Fruit fly (Drosophila melanogaster): Measurements from ENCODE around the gene ND-42.

Gene ND-42

DNA sequence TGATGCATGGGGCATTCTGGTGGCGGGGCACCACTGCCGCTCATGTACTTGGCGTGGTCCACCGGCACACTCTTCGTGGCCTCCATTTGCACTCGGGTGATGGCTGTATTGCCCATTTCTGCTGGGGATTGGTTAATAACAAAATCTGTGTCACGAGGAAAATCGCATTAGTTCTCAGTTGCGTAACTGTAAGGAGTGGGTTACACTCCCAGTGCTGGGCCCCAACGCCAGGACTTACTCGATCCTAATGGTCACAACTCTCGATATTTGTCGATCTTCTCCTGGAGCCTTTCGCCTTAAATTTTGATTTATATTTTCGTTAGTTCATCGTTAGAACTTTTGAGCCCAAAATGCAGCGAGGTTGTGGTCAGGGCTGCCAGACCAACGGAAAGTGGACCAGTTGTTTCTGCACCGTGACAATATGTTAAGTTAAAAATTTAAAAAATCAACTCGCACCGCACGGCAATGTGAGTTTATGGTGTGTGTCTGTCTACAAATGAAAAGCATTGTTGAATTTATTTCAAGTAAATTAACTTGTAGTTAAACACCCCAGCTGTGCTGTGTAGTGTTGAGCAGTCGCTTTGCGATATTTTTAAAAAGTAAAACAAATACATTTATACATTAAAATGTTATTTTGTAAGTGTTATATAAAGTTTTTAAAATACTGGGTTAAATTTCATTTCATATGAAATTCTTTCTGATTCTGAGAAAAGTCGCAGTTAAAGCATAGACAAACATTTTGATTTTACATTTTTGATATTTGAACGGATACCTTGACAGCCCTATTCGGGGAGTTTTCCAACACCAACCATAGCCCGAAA is at the start of gene ND-42, which contains the start of gene Cchl:
Gene ND-42 (plus strand): TSS at position 788 of the 821 bp plus-strand sequence.
Gene Cchl (minus strand): TSS at position 559 of the 821 bp plus-strand sequence.
- TF ChIP-seq CTCF (optimal IDR thresholded peaks at IDR 0.05) (no peak), CG8478 (optimal IDR thresholded peaks at IDR 0.05) (no peak)

DNA sequence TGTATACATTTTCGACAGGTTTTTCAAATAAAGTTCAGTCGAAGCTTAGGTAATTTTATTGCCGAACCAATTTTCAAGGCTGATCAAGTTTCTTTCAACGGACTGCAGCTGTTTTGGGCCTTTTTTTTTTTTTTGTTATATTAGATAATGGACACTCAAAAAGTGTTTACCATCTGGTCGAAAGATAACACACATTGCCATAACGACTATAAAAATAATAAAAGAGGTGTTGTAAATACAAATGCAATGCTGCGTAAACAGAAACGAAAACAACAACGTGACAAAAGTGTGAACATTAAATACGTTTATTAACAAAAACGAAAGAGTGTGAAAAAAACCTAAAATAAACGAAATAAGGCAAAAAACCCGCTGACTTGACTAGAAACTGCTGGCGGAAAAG is 49.7 kb upstream of the ND-42 start:
- TF ChIP-seq CTCF (optimal IDR thresholded peaks at IDR 0.05): no peak
- TF ChIP-seq CG8478 (optimal IDR thresholded peaks at IDR 0.05): no peak

DNA sequence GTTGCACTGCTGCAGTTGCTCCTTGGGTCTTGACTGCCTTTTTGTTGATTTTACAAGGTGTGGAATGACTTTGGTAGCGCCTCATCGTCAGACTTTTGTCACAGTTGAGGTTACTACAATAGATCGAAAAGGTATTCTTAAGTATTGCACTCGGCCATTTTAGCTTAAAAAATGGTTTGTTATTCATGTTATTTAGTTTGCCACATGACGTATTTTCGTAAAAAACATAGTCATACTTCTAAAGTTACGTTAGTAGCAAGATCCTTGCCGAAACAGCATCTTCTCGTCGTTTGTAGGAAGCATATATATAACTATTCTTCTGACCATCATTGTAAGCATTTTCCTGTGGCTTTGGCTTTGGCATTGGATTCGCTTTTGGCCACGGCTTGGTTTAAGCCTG is 48.1 kb upstream of the ND-42 start:
- TF ChIP-seq CTCF (optimal IDR thresholded peaks at IDR 0.05) (no peak), CG8478 (optimal IDR thresholded peaks at IDR 0.05) (no peak)

DNA sequence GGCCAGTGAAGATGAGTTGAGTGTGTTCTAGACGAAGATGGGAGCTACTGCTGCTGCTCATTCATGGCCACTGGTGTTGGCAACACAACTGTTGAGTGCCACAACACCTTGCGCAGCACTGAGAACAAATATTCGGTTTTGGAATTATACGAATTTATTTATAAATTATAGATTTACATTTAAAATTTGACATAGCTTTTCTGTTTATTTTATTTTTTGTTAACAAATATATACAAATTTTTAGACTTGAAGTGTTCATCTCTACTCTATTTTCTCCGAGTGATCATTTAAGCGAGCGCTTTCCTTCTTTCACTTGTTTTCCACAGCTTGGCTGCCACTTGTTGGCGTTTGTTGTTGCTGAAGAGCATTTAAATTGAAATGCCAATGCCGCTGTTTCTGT is 40.0 kb upstream of the ND-42 start:
- TF ChIP-seq CTCF (optimal IDR thresholded peaks at IDR 0.05) (no peak), CG8478 (optimal IDR thresholded peaks at IDR 0.05) (no peak)

DNA sequence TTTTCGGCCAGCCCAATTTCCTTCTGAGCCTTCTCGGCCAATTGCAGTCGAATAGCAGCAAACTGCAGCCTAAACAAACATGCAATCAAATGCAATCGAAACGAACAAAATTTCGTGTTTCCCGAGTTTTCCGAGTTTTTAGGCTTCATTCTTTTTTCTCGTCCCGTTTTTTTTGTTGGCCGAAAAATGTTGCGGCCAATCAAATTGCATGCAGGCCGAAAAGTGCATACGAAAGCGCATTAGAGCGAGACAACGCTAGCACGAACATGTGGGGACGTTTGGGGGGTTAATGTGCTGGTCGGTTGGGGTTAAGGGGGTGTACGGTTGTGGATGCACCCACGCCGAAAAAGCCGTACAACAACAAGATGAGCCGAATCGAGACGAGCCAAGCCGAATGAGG is 37.7 kb upstream of the ND-42 start:
- TF ChIP-seq CTCF (optimal IDR thresholded peaks at IDR 0.05) (no peak), CG8478 (optimal IDR thresholded peaks at IDR 0.05) (no peak)

DNA sequence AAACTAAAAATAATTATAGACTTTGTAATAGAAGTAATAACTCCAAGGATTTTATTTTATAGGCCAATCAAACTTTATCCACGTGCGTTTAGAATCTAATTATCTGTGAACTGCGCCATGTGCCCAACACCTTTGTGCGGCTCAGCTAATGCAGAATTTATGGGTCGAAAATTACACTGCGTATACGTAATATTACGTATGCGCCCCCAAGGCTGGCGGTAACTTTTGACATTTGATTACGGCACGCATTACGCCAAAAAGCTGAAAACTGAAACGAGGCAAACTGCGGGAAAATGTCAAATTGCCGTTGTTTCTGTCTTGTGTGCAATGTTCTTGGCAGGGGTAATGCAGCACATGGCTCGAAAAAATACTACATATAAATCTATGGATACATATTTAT is 35.9 kb upstream of the ND-42 start:
- TF ChIP-seq CTCF (optimal IDR thresholded peaks at IDR 0.05): no peak
- no peak for TF ChIP-seq CG8478 (optimal IDR thresholded peaks at IDR 0.05)

DNA sequence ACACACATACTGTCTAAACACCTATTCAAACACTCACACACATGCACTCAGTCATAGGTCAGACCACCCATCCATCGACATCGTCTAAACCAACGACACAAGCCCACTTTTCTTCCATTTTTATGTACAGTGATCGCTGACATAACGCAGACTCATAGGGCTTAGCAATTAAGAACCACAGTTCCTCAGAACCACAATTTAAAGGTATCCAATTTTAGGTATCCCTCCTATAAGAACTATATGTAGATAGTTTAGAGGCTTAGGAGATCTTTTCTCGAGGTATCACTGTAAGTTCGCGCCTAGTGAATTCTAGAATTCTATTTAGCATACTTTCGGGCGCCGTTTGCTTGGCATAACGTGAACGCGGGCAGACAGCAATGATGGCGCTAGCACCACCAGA is 34.6 kb upstream of the ND-42 start:
- TF ChIP-seq CG8478 (optimal IDR thresholded peaks at IDR 0.05) (no peak), CTCF (optimal IDR thresholded peaks at IDR 0.05) (no peak)

DNA sequence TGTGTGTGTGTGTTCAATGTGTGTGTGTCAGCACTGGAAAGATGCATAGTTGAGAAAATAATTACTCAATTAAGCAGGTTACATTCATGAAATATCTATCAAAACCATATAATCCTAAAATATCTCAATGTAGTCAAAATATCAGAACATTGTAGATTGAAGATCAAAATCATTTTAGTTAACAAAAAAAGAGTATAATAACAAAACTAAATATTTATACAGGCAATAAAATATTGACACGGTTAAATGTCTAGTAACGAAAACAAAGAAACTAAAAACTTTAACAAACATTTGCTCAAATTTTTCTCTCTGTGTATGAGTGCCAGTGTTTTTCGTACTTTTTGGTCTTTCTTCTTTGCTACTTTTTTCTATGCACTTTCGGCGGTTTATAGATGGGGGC is 28.6 kb upstream of the ND-42 start:
- TF ChIP-seq CTCF (optimal IDR thresholded peaks at IDR 0.05) (no peak), CG8478 (optimal IDR thresholded peaks at IDR 0.05) (no peak)

DNA sequence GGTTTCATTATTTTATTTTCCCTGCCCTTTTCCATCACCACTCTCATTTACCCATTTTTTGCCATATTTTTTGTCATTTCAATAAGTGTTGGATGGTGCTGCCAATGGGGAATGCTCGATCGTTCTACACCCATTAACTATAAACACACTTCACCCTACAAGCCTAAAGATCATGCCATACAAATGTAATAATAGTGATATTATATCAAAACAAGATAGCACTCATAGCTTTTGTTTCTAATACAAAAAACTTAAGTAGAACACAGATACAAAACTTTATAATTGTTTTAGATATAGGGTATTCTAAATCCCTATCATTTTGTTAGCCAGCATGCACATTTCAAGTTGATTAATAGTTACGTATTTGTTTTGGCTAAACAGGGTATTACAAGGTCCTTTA is 27.9 kb upstream of the ND-42 start:
- TF ChIP-seq CTCF (optimal IDR thresholded peaks at IDR 0.05) (no peak), CG8478 (optimal IDR thresholded peaks at IDR 0.05) (no peak)

DNA sequence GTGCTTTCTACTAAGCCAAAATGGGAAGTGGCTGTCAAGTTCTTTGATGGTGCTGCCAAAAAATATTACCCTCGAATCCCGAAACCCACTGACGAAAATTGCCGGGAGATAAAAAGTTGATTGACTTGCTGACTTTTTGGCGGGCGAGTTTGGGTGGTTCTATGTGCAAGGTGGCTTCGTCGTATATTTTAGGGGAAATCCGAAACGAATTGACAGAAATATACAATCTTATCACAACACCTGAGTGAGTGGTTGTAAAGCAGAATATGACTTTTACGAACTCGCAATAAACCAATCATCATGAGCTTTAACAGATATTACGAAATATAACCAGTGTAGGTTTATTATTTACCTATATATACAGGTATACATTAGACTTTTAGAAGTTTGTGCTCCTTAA is 24.0 kb upstream of the ND-42 start:
- TF ChIP-seq CG8478 (optimal IDR thresholded peaks at IDR 0.05): no peak
- TF ChIP-seq CTCF (optimal IDR thresholded peaks at IDR 0.05): no peak

DNA sequence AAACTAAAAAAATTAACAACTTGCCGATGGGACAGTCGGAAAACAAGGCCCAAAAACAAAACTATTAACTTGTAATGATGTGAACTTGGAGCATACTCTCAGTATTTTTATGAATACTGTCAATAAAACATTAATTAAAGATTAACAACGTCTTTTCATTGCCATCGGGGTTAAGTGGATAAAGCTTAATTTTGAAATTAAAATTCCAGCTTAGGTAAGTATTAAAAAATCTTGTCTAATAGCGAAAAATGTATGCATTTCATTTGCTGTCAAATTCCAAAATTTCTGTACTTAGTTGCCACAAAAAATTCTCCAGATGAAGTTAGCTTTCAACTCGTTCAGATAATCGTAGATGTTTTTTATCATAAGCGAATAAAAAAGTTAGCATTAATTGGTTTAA is 13.1 kb upstream of the ND-42 start, which contains the start of gene Theg:
Gene Theg (plus strand): TSS at position 301 of the 400 bp plus-strand sequence.
- TF ChIP-seq CG8478 (optimal IDR thresholded peaks at IDR 0.05): no peak
- TF ChIP-seq CTCF (optimal IDR thresholded peaks at IDR 0.05): no peak

DNA sequence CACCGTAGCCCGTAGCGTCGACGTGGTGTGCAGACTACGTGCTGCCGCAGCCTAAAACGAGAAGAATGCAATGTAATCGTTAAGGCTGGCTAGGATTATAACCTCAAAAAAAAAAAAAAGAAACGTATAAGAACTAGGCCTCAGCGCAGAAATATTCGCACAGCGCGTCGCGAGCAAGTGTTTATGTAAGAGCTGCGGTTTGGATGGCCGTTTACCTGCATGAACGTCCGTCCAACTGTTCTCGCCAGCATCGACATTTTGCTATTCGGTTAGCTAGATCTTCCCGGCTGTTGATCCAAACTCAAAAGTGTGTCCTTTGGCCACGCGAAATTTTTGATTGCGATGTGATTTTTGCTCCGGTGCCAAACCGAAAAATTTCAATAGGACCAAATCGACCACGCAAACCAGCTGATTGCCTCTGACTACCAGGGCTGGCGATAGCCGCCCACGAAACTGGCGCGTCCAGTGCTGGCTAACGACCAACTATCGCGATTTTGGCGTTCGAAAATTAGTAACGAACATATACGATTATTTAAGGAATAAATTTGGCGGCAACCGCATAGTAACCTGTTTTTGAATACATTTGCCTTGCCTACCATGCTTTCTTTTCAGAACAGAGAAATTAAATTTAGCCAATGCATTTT is 8.6 kb upstream of the ND-42 start, which contains the start of gene Idh3b:
Gene Idh3b (minus strand): TSS at position 606 of the 644 bp plus-strand sequence.
- no peak for TF ChIP-seq CG8478 (optimal IDR thresholded peaks at IDR 0.05)
- TF ChIP-seq CTCF (optimal IDR thresholded peaks at IDR 0.05): peak; percentile 6 to 39

DNA sequence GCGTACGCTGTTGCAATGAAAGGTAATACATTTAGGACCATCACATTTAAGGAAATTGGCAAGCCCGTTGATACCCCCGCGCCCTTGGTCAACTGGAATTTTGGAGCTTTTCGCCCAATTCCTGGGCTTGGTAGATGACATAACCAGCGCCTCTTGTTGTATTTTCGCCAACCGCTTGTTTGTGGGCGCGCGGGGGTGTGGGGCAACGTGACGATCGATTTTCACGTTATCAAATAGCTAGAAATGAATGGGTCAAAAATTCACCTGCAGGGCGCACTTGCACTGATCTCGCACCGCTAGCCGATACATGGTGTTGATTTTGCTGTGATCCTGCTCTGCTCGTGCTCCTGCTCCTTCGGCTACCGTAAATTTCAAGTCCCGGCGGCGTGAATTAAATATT is 4.9 kb upstream of the ND-42 start:
- TF ChIP-seq CG8478 (optimal IDR thresholded peaks at IDR 0.05): no peak
- no peak for TF ChIP-seq CTCF (optimal IDR thresholded peaks at IDR 0.05)

DNA sequence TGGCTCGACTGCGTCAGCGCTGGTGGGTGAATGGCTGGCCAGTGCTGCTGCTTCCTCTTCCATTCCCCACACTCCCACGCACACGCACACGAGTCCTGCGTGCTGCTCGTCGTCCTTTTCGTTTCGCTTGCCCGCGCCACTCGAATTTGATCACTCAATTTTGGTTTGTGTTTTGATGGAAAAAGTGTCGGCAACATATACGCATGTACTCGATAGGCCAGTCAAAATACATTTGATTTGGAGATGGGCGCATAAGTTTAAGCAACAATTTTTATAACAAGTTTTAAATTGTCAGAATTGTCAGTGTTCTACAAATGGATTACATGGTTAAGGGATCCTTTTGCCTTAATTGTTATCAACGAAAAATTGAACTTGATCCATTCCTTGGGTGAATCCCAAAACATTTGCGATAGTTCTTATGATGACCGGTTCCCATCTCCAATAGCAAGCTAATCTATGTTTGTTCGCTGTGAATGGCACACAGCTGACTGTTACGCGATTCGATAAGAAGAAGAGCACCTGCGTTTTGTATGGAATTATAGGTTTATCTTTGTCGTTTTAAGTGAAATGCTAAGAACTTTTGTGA is 4.4 kb upstream of the ND-42 start, which contains the start of the genes Mitofilin and mRpL35:
Gene Mitofilin (minus strand): TSS at position 295 of the 586 bp plus-strand sequence.
Gene mRpL35 (plus strand): TSS at position 487 of the 586 bp plus-strand sequence.
- no peak for TF ChIP-seq CTCF (optimal IDR thresholded peaks at IDR 0.05)
- TF ChIP-seq CG8478 (optimal IDR thresholded peaks at IDR 0.05): no peak

DNA sequence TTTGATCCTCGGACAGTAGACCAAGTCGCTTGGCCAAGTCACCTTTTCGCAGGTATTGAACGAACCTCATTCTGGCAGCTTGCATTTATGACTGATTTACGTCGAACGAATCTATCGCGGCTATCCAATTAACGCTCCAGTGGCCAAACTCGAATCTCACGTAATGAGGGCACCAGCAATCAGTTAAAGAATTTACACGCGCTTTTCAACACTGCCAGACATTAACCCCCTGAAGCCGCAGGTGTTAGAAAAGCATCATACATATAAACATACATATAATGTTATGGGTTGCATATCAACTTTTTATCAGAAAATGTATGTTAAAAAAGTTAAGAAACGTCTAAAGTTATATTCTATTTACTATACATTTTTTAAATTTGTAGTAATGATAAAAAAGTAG is 2.2 kb upstream of the ND-42 start, which contains the start of gene CG6028:
Gene CG6028 (minus strand): TSS at position 187 of the 400 bp plus-strand sequence.
- TF ChIP-seq CG8478 (optimal IDR thresholded peaks at IDR 0.05) (no peak), CTCF (optimal IDR thresholded peaks at IDR 0.05) (no peak)
